Worm (Caenorhabditis elegans) whole organism, mixed stage, embryonic: ENCODE measurements around the gene snrp-200.

Source experiments
- ceh-43 ChIP-seq: fragments of 200-800 bp; sonication (Bioruptor generic); optimal IDR thresholded peaks from 2 replicates; lab custom pipeline; 2018; ENCODE audit warnings: mild to moderate bottlenecking, missing genetic modification characterization, moderate library complexity, missing compliant biosample characterization
- elt-1 ChIP-seq: sonication (generic microtip); optimal IDR thresholded peaks from 2 replicates; lab custom pipeline; 2017; ENCODE audit warnings: missing genetic modification characterization, mild to moderate bottlenecking, missing compliant biosample characterization, antibody characterized with exemption, moderate library complexity, borderline replicate concordance; ENCODE audit not compliant: insufficient read depth
- mep-1 ChIP-seq: fragments of 150-350 bp; optimal IDR thresholded peaks from 2 replicates; lab custom pipeline; 2017; ENCODE audit warnings: missing biosample characterization, missing genetic modification reagents, missing genetic modification characterization, inconsistent platforms
- nhr-12 ChIP-seq: fragments of 150-350 bp; optimal IDR thresholded peaks from 2 replicates; lab custom pipeline; 2014; ENCODE audit warnings: missing biosample characterization, missing genetic modification characterization
- nhr-237 ChIP-seq: fragments of 150-350 bp; optimal IDR thresholded peaks from 2 replicates; lab custom pipeline; 2014; ENCODE audit warnings: missing biosample characterization, missing genetic modification characterization
- pha-4 ChIP-seq: fragments of 150-350 bp; optimal IDR thresholded peaks from 2 replicates; lab custom pipeline; 2018; ENCODE audit warnings: missing biosample characterization, missing genetic modification reagents, missing genetic modification characterization
- unc-120 ChIP-seq: sonication (generic microtip); optimal IDR thresholded peaks from 2 replicates; lab custom pipeline; 2017; ENCODE audit warnings: missing genetic modification characterization, missing compliant biosample characterization; ENCODE audit not compliant: poor library complexity, severe bottlenecking
- unc-39 ChIP-seq: fragments of 150-350 bp; optimal IDR thresholded peaks from 2 replicates; lab custom pipeline; 2014; ENCODE audit warnings: missing biosample characterization, missing genetic modification characterization

ce11 chrII:12692694-12693093 is 44.0 kb downstream of the snrp-200 start:
- TF ChIP-seq mep-1 (no peak), ceh-43 (GFP tag; lab: Kevin White, UChicago) (no peak), unc-39 (tag; lab: Kevin White, UChicago) (no peak), pha-4 (no peak), nhr-12 (tag; lab: Kevin White, UChicago) (no peak), nhr-237 (tag; lab: Kevin White, UChicago) (no peak), elt-1 (tag; lab: Kevin White, UChicago) (no peak), unc-120 (tag; lab: Kevin White, UChicago) (no peak)
